Comparison of ENCODE assay signal across 7 fruit fly cellular contexts in genomic region chrX:12752196-12752595, dm6.
TF ChIP-seq lines count a peak whose summit lies in the region.

No protein-coding gene starts in this region.

- peak; percentile 41 for TF ChIP-seq CTCF in whole organism, embryonic (GFP tag; optimal IDR thresholded peaks at IDR 0.05; lab: Kevin White, UChicago)

TF ChIP-seq in Kc167, 6 proteins besides CTCF, POLR2A, EP300 and RAD21:
- TF ChIP-seq insv (optimal IDR thresholded peaks at IDR 0.05; lab: Kevin White, UChicago) (no peak), psq (optimal IDR thresholded peaks at IDR 0.05; lab: Kevin White, UChicago) (peak; percentile 72)

TF ChIP-seq in whole organism, 6 proteins besides CTCF, POLR2A, EP300 and RAD21:
- TF ChIP-seq Dll (optimal IDR thresholded peaks at IDR 0.05; lab: Kevin White, UChicago) (no peak), usp (GFP tag; optimal IDR thresholded peaks at IDR 0.05; lab: Kevin White, UChicago) (no peak), CG8478 (optimal IDR thresholded peaks at IDR 0.05; lab: Kevin White, UChicago) (peak; percentile 62), pan (optimal IDR thresholded peaks at IDR 0.05; lab: Kevin White, UChicago) (no peak), psq (optimal IDR thresholded peaks at IDR 0.05; lab: Kevin White, UChicago) (no peak), EcR (GFP tag; optimal IDR thresholded peaks at IDR 0.05; lab: Kevin White, UChicago) (peak in 1 of 2 experiments; percentile 57)

TF ChIP-seq in whole organism, adult, 20 proteins besides CTCF, POLR2A, EP300 and RAD21 (continues in another document):
- TF ChIP-seq CG12768 (GFP tag; optimal IDR thresholded peaks at IDR 0.05; lab: Kevin White, UChicago) (peak; percentile 91), ovo (GFP tag; optimal IDR thresholded peaks at IDR 0.05; lab: Kevin White, UChicago) (no peak), cnc (optimal IDR thresholded peaks at IDR 0.05; lab: Kevin White, UChicago) (no peak), Clk (GFP tag; optimal IDR thresholded peaks at IDR 0.05; lab: Kevin White, UChicago) (peak; percentile 94), CG7101 (tag; optimal IDR thresholded peaks at IDR 0.05; lab: Kevin White, UChicago) (peak; percentile 98), CG5204 (GFP tag; optimal IDR thresholded peaks at IDR 0.05; lab: Kevin White, UChicago) (peak; percentile 92), CG7045 (GFP tag; optimal IDR thresholded peaks at IDR 0.05; lab: Kevin White, UChicago) (peak; percentile 94), CG11617 (GFP tag; optimal IDR thresholded peaks at IDR 0.05; lab: Kevin White, UChicago) (peak; percentile 93), CG14711 (tag; optimal IDR thresholded peaks at IDR 0.05; lab: Kevin White, UChicago) (peak; percentile 97), CG33017 (tag; optimal IDR thresholded peaks at IDR 0.05; lab: Kevin White, UChicago) (peak; percentile 93), pad (GFP tag; optimal IDR thresholded peaks at IDR 0.05; lab: Kevin White, UChicago) (peak; percentile 91), cic (GFP tag; optimal IDR thresholded peaks at IDR 0.05; lab: Kevin White, UChicago) (peak; percentile 29), tj (GFP tag; optimal IDR thresholded peaks at IDR 0.05; lab: Kevin White, UChicago) (peak; percentile 91), CG1620 (GFP tag; optimal IDR thresholded peaks at IDR 0.05; lab: Kevin White, UChicago) (peak; percentile 96), Mnt (GFP tag; optimal IDR thresholded peaks at IDR 0.05; lab: Kevin White, UChicago) (peak; percentile 95), toe (GFP tag; optimal IDR thresholded peaks at IDR 0.05; lab: Kevin White, UChicago) (peak; percentile 78), Hr96 (GFP tag; optimal IDR thresholded peaks at IDR 0.05; lab: Kevin White, UChicago) (peak; percentile 98)

TF ChIP-seq in whole organism, embryonic, 481 proteins besides CTCF, POLR2A, EP300 and RAD21 (continues in another document):
- peak; percentile 99 for TF ChIP-seq CG7372 (GFP tag; IDR thresholded peaks at IDR 0.05; lab: Robert Waterston, UW)
- no peak for TF ChIP-seq CG34224 (GFP tag; IDR thresholded peaks at IDR 0.05; lab: Robert Waterston, UW; ENCODE audit: partially characterized antibody)
- peak; percentile 99 for TF ChIP-seq Fer3 (tag; optimal IDR thresholded peaks at IDR 0.05; lab: Kevin White, UChicago)
- TF ChIP-seq Pdp1 (GFP tag; optimal IDR thresholded peaks at IDR 0.05; lab: Kevin White, UChicago): peak; percentile 88 to 99
- peak; percentile 94 for TF ChIP-seq Elba2 (GFP tag; optimal IDR thresholded peaks at IDR 0.05; lab: Kevin White, UChicago)
- TF ChIP-seq bsh (GFP tag; optimal IDR thresholded peaks at IDR 0.05; lab: Kevin White, UChicago): peak; percentile 99 to 100
- TF ChIP-seq CG4707 (GFP tag; optimal IDR thresholded peaks at IDR 0.05; lab: Kevin White, UChicago): peak; percentile 96
- TF ChIP-seq pho (GFP tag; optimal IDR thresholded peaks at IDR 0.05; lab: Kevin White, UChicago): peak; percentile 99
- peak; percentile 99 for TF ChIP-seq CG7839 (tag; optimal IDR thresholded peaks at IDR 0.05; lab: Kevin White, UChicago)
- TF ChIP-seq danr (GFP tag; IDR thresholded peaks at IDR 0.05; lab: Robert Waterston, UW): peak; percentile 98
- TF ChIP-seq CG12391 (tag; optimal IDR thresholded peaks at IDR 0.05; lab: Kevin White, UChicago): peak; percentile 99
- TF ChIP-seq Hr78 (GFP tag; optimal IDR thresholded peaks at IDR 0.05; lab: Kevin White, UChicago): peak in 1 of 2 experiments; percentile 58
- TF ChIP-seq CG14710 (tag; optimal IDR thresholded peaks at IDR 0.05; lab: Kevin White, UChicago): peak; percentile 98
- TF ChIP-seq Sry-δ (GFP tag; optimal IDR thresholded peaks at IDR 0.05; lab: Kevin White, UChicago): peak; percentile 84
- TF ChIP-seq Mad (GFP tag; optimal IDR thresholded peaks at IDR 0.05; lab: Kevin White, UChicago): peak; percentile 99
- TF ChIP-seq CoRest (tag; optimal IDR thresholded peaks at IDR 0.05; lab: Kevin White, UChicago): peak; percentile 99
- peak; percentile 30 for TF ChIP-seq cg (GFP tag; optimal IDR thresholded peaks at IDR 0.05; lab: Kevin White, UChicago)

TF ChIP-seq in whole organism, prepupa, 60 proteins besides CTCF, POLR2A, EP300 and RAD21 (continues in another document):
- TF ChIP-seq Met (GFP tag; optimal IDR thresholded peaks at IDR 0.05; lab: Kevin White, UChicago): peak; percentile 100
- TF ChIP-seq Hr39 (GFP tag; optimal IDR thresholded peaks at IDR 0.05; lab: Kevin White, UChicago): peak; percentile 100
- peak; percentile 99 for TF ChIP-seq Gug (GFP tag; IDR thresholded peaks at IDR 0.05; lab: Robert Waterston, UW)
- peak; percentile 99 for TF ChIP-seq Eip93F (GFP tag; optimal IDR thresholded peaks at IDR 0.05; lab: Kevin White, UChicago)
- TF ChIP-seq eg (GFP tag; IDR thresholded peaks at IDR 0.05; lab: Robert Waterston, UW): peak; percentile 99
- peak; percentile 100 for TF ChIP-seq Eip78C (GFP tag; lab: Kevin White, UChicago)
- TF ChIP-seq Sox14 (GFP tag; optimal IDR thresholded peaks at IDR 0.05; lab: Kevin White, UChicago): peak; percentile 100
- TF ChIP-seq Smox (GFP tag; optimal IDR thresholded peaks at IDR 0.05; lab: Kevin White, UChicago): peak; percentile 100
- TF ChIP-seq topi (GFP tag; optimal IDR thresholded peaks at IDR 0.05; lab: Kevin White, UChicago): peak; percentile 100
- TF ChIP-seq Sox15 (GFP tag; optimal IDR thresholded peaks at IDR 0.05; lab: Kevin White, UChicago): peak; percentile 99
- TF ChIP-seq CG7368 (GFP tag; optimal IDR thresholded peaks at IDR 0.05; lab: Kevin White, UChicago): peak; percentile 99
- TF ChIP-seq OdsH (GFP tag; optimal IDR thresholded peaks at IDR 0.05; lab: Kevin White, UChicago): peak; percentile 100
- peak; percentile 99 for TF ChIP-seq CG11902 (GFP tag; optimal IDR thresholded peaks at IDR 0.05; lab: Kevin White, UChicago)
- peak; percentile 99 for TF ChIP-seq dsx (GFP tag; optimal IDR thresholded peaks at IDR 0.05; lab: Kevin White, UChicago; ENCODE audit: poor library complexity, severe bottlenecking)
- TF ChIP-seq spab (GFP tag; optimal IDR thresholded peaks at IDR 0.05; lab: Kevin White, UChicago): peak; percentile 100
- TF ChIP-seq Lpt (GFP tag; optimal IDR thresholded peaks at IDR 0.05; lab: Kevin White, UChicago): peak; percentile 99
- TF ChIP-seq cyc (GFP tag; optimal IDR thresholded peaks at IDR 0.05; lab: Kevin White, UChicago): peak; percentile 100

TF ChIP-seq in whole organism, pupa, 21 proteins besides CTCF, POLR2A, EP300 and RAD21 (continues in another document):
- TF ChIP-seq CG4496 (GFP tag; IDR thresholded peaks at IDR 0.05; lab: Robert Waterston, UW): peak; percentile 100
- peak; percentile 99 for TF ChIP-seq CG8301 (tag; optimal IDR thresholded peaks at IDR 0.05; lab: Kevin White, UChicago)
- peak; percentile 100 for TF ChIP-seq CG15710 (tag; optimal IDR thresholded peaks at IDR 0.05; lab: Kevin White, UChicago)
- TF ChIP-seq Ets98B (GFP tag; IDR thresholded peaks at IDR 0.05; lab: Robert Waterston, UW): peak; percentile 99
- TF ChIP-seq CG34367 (tag; optimal IDR thresholded peaks at IDR 0.05; lab: Kevin White, UChicago): peak; percentile 100
- peak; percentile 98 for TF ChIP-seq Pif1A (GFP tag; optimal IDR thresholded peaks at IDR 0.05; lab: Kevin White, UChicago)
- peak; percentile 99 for TF ChIP-seq Snoo (tag; optimal IDR thresholded peaks at IDR 0.05; lab: Kevin White, UChicago)
- TF ChIP-seq CG8159 (tag; optimal IDR thresholded peaks at IDR 0.05; lab: Kevin White, UChicago): peak; percentile 100
- TF ChIP-seq D1 (tag; optimal IDR thresholded peaks at IDR 0.05; lab: Kevin White, UChicago): peak; percentile 100
- TF ChIP-seq CG32121 (GFP tag; IDR thresholded peaks at IDR 0.05; lab: Robert Waterston, UW): peak; percentile 99
- peak; percentile 85 for TF ChIP-seq EcR (GFP tag; optimal IDR thresholded peaks at IDR 0.05; lab: Kevin White, UChicago)
- peak; percentile 98 for TF ChIP-seq CG12605 (GFP tag; IDR thresholded peaks at IDR 0.05; lab: Robert Waterston, UW)
- peak; percentile 100 for TF ChIP-seq CG17806 (tag; optimal IDR thresholded peaks at IDR 0.05; lab: Kevin White, UChicago)
- peak; percentile 93 for TF ChIP-seq CG10348 (GFP tag; IDR thresholded peaks at IDR 0.05; lab: Robert Waterston, UW)
- TF ChIP-seq CG14655 (GFP tag; optimal IDR thresholded peaks at IDR 0.05; lab: Kevin White, UChicago): peak; percentile 99
- peak; percentile 99 for TF ChIP-seq gl (tag; optimal IDR thresholded peaks at IDR 0.05; lab: Kevin White, UChicago)
- TF ChIP-seq CG13204 (GFP tag; optimal IDR thresholded peaks at IDR 0.05; lab: Kevin White, UChicago): peak; percentile 98
- peak; percentile 100 for TF ChIP-seq CG9948 (tag; optimal IDR thresholded peaks at IDR 0.05; lab: Kevin White, UChicago)
- peak; percentile 98 for TF ChIP-seq rn (GFP tag; IDR thresholded peaks at IDR 0.05; lab: Robert Waterston, UW)

TF ChIP-seq in whole organism, wandering third instar larva, 38 proteins besides CTCF, POLR2A, EP300 and RAD21 (continues in another document):
- TF ChIP-seq CrebA (GFP tag; optimal IDR thresholded peaks at IDR 0.05; lab: Kevin White, UChicago; ENCODE audit: borderline replicate concordance) (peak; percentile 98), Dif (GFP tag; optimal IDR thresholded peaks at IDR 0.05; lab: Kevin White, UChicago; ENCODE audit: partially characterized antibody) (no peak), Vsx2 (GFP tag; optimal IDR thresholded peaks at IDR 0.05; lab: Kevin White, UChicago; ENCODE audit: partially characterized antibody) (no peak), dmrt93B (GFP tag; optimal IDR thresholded peaks at IDR 0.05; lab: Kevin White, UChicago) (peak; percentile 99), Hnf4 (GFP tag; optimal IDR thresholded peaks at IDR 0.05; lab: Kevin White, UChicago) (peak; percentile 99), Abd-B (GFP tag; optimal IDR thresholded peaks at IDR 0.05; lab: Kevin White, UChicago) (no peak), usp (GFP tag; optimal IDR thresholded peaks at IDR 0.05; lab: Kevin White, UChicago) (no peak), sage (GFP tag; optimal IDR thresholded peaks at IDR 0.05; lab: Kevin White, UChicago) (peak; percentile 99), Rel (GFP tag; optimal IDR thresholded peaks at IDR 0.05; lab: Kevin White, UChicago) (peak; percentile 99), Rel (tag; optimal IDR thresholded peaks at IDR 0.05; lab: Kevin White, UChicago) (peak; percentile 92), jim (GFP tag; optimal IDR thresholded peaks at IDR 0.05; lab: Kevin White, UChicago) (peak; percentile 69), Myc (optimal IDR thresholded peaks at IDR 0.05; lab: Kevin White, UChicago) (no peak), Dfd (GFP tag; optimal IDR thresholded peaks at IDR 0.05; lab: Kevin White, UChicago) (peak; percentile 71), br (GFP tag; optimal IDR thresholded peaks at IDR 0.05; lab: Kevin White, UChicago) (peak; percentile 100), N (GFP tag; optimal IDR thresholded peaks at IDR 0.05; lab: Kevin White, UChicago) (no peak), psq (GFP tag; optimal IDR thresholded peaks at IDR 0.05; lab: Kevin White, UChicago) (peak; percentile 100), foxo (GFP tag; optimal IDR thresholded peaks at IDR 0.05; lab: Kevin White, UChicago) (peak; percentile 99 to 100), GATAd (GFP tag; optimal IDR thresholded peaks at IDR 0.05; lab: Kevin White, UChicago) (peak; percentile 95), pan (optimal IDR thresholded peaks at IDR 0.05; lab: Kevin White, UChicago) (no peak), h (GFP tag; optimal IDR thresholded peaks at IDR 0.05; lab: Kevin White, UChicago) (peak; percentile 100), dsf (GFP tag; optimal IDR thresholded peaks at IDR 0.05; lab: Kevin White, UChicago; ENCODE audit: borderline replicate concordance) (peak; percentile 97)
